Worm (Caenorhabditis elegans) whole organism, L4 larva: ENCODE results near the gene gpa-11.
A peak's percentile ranks its signal among the peaks of the same experiment; 100 is the strongest.

Experiments
- D1046.2 ChIP-seq: fragments of 200-800 bp; sonication (Bioruptor generic); IDR thresholded peaks from 2 replicates; pipeline ENCODE4 v1.3.6; 2022; ENCODE audit warnings: missing genetic modification characterization, missing compliant biosample characterization
- F10B5.3 ChIP-seq: sonication (generic microtip); optimal IDR thresholded peaks from 2 replicates; lab custom pipeline; 2016; ENCODE audit warnings: mild to moderate bottlenecking, missing genetic modification characterization, missing compliant biosample characterization
- F26F4.8 ChIP-seq: fragments of 200-800 bp; sonication (Bioruptor generic); conservative IDR thresholded peaks from 2 replicates; pipeline ENCODE4 v1.3.6; 2022; ENCODE audit warnings: missing genetic modification characterization, missing compliant biosample characterization
- F37D6.2 ChIP-seq: sonication (generic microtip); optimal IDR thresholded peaks from 2 replicates; lab custom pipeline; 2016; ENCODE audit warnings: mild to moderate bottlenecking, missing genetic modification characterization, missing compliant biosample characterization
- F49E8.2 ChIP-seq: sonication (generic microtip); optimal IDR thresholded peaks from 2 replicates; lab custom pipeline; 2016; ENCODE audit warnings: missing compliant biosample characterization, mild to moderate bottlenecking, missing genetic modification characterization, borderline replicate concordance
- Y48G9A.11 ChIP-seq: fragments of 200-800 bp; sonication (Bioruptor generic); IDR thresholded peaks from 2 replicates; pipeline ENCODE4 v1.3.6; 2022; ENCODE audit warnings: missing genetic modification reagents, missing genetic modification characterization, missing compliant biosample characterization
- ZK337.2 ChIP-seq: fragments of 200-800 bp; sonication (Bioruptor generic); IDR thresholded peaks from 2 replicates; pipeline ENCODE4 v1.3.6; 2022; ENCODE audit warnings: missing genetic modification reagents, missing genetic modification characterization, missing compliant biosample characterization
- aha-1 ChIP-seq: fragments of 150-350 bp; peaks from one replicate; lab custom pipeline; 2014; ENCODE audit warnings: missing biosample characterization, missing genetic modification characterization
- ama-1 ChIP-seq: fragments of 150-350 bp; optimal IDR thresholded peaks from 2 replicates; lab custom pipeline; 2014; ENCODE audit warnings: inconsistent platforms, mixed read lengths
- arid-1 ChIP-seq: fragments of 200-800 bp; sonication (Bioruptor generic); conservative IDR thresholded peaks from 2 replicates; pipeline ENCODE4 v1.3.6; 2022; ENCODE audit warnings: missing genetic modification reagents, missing genetic modification characterization, missing compliant biosample characterization
- attf-4 ChIP-seq: sonication (generic microtip); optimal IDR thresholded peaks from 3 replicates; lab custom pipeline; 2017; ENCODE audit warnings: missing biosample characterization, missing genetic modification characterization
- ceh-44 ChIP-seq: fragments of 200-800 bp; sonication (Bioruptor generic); IDR thresholded peaks from 2 replicates; pipeline ENCODE4 v1.3.6; 2022; ENCODE audit warnings: missing genetic modification reagents, missing genetic modification characterization, missing compliant biosample characterization
- ceh-62 ChIP-seq: sonication (generic microtip); optimal IDR thresholded peaks from 2 replicates; lab custom pipeline; 2017; ENCODE audit warnings: missing biosample characterization, missing genetic modification characterization
- cey-2 ChIP-seq: sonication (generic microtip); optimal IDR thresholded peaks from 3 replicates; lab custom pipeline; 2017; ENCODE audit warnings: missing genetic modification characterization, mild to moderate bottlenecking, missing compliant biosample characterization, antibody characterized with exemption, borderline replicate concordance; ENCODE audit not compliant: insufficient read depth
- ctbp-1 ChIP-seq: fragments of 200-800 bp; sonication (Bioruptor generic); IDR thresholded peaks from 2 replicates; pipeline ENCODE4 v1.3.6; 2022; ENCODE audit warnings: missing genetic modification reagents, missing genetic modification characterization, missing compliant biosample characterization
- daf-16 ChIP-seq, 3 experiments: sonication (generic microtip); optimal IDR thresholded peaks; 2 replicates each; lab custom pipeline; 2016 to 2017; ENCODE audit warnings: missing genetic modification characterization in 3 of 3, missing genetic modification reagents in 3 of 3, mild to moderate bottlenecking in 2 of 3, missing compliant biosample characterization in 2 of 3, missing biosample characterization in 1 of 3, moderate library complexity in 1 of 3
- daf-19 ChIP-seq: fragments of 200-800 bp; sonication (Bioruptor generic); conservative IDR thresholded peaks from 2 replicates; pipeline ENCODE4 v1.3.6; 2022; ENCODE audit warnings: missing genetic modification characterization, missing compliant biosample characterization
- daf-8 ChIP-seq: fragments of 200-800 bp; sonication (Bioruptor generic); IDR thresholded peaks from 2 replicates; pipeline ENCODE4 v1.3.6; 2022; ENCODE audit warnings: missing genetic modification characterization, missing compliant biosample characterization
- dmd-8 ChIP-seq: fragments of 200-800 bp; sonication (Bioruptor generic); IDR thresholded peaks from 2 replicates; pipeline ENCODE4 v1.3.6; 2022; ENCODE audit warnings: missing genetic modification characterization, missing compliant biosample characterization
- egl-43 ChIP-seq: fragments of 200-800 bp; sonication (Bioruptor generic); IDR thresholded peaks from 2 replicates; pipeline ENCODE4 v1.3.6; 2022; ENCODE audit warnings: missing genetic modification reagents, missing genetic modification characterization, missing compliant biosample characterization
- lin-1 ChIP-seq: fragments of 200-800 bp; sonication (Bioruptor generic); IDR thresholded peaks from 2 replicates; pipeline ENCODE4 v1.3.6; 2022; ENCODE audit warnings: missing genetic modification reagents, missing genetic modification characterization, missing compliant biosample characterization
- lin-13 ChIP-seq: fragments of 150-350 bp; optimal IDR thresholded peaks from 2 replicates; lab custom pipeline; 2014; ENCODE audit warnings: missing biosample characterization, missing genetic modification reagents, missing genetic modification characterization
- lin-15B ChIP-seq: fragments of 150-350 bp; sonication (generic microtip); optimal IDR thresholded peaks from 3 replicates; lab custom pipeline; 2014; ENCODE audit warnings: missing biosample characterization, missing genetic modification characterization
- lin-29 ChIP-seq: fragments of 200-800 bp; sonication (Bioruptor generic); IDR thresholded peaks from 2 replicates; pipeline ENCODE4 v1.3.6; 2022; ENCODE audit warnings: missing genetic modification reagents, missing genetic modification characterization, missing compliant biosample characterization
- lin-38 ChIP-seq: fragments of 200-800 bp; sonication (Bioruptor generic); IDR thresholded peaks from 2 replicates; pipeline ENCODE4 v1.3.6; 2022; ENCODE audit warnings: missing genetic modification reagents, missing genetic modification characterization, missing compliant biosample characterization
- lir-3 ChIP-seq: sonication (generic microtip); optimal IDR thresholded peaks from 2 replicates; lab custom pipeline; 2016; ENCODE audit warnings: mild to moderate bottlenecking, missing genetic modification characterization, missing compliant biosample characterization
- lsy-2 ChIP-seq, 2 experiments: fragments of 150-350 bp in 1 of 2; sonication (generic microtip) in 1 of 2; optimal IDR thresholded peaks; 2 replicates each; lab custom pipeline; 2014 to 2017; ENCODE audit warnings: missing biosample characterization in 2 of 2, missing genetic modification characterization in 2 of 2
- madf-5 ChIP-seq, 2 experiments: fragments of 200-800 bp; sonication (Bioruptor generic); IDR thresholded peaks; 2 replicates each; pipeline ENCODE4 v1.3.6; 2022; ENCODE audit warnings: missing compliant biosample characterization in 2 of 2, missing genetic modification characterization in 2 of 2
- mxl-3 ChIP-seq: fragments of 200-800 bp; sonication (Bioruptor generic); optimal IDR thresholded peaks from 2 replicates; lab custom pipeline; 2018; ENCODE audit warnings: mild to moderate bottlenecking, missing genetic modification characterization, missing compliant biosample characterization
- nhr-102 ChIP-seq: sonication (generic microtip); optimal IDR thresholded peaks from 2 replicates; lab custom pipeline; 2016; ENCODE audit warnings: mild to moderate bottlenecking, missing genetic modification characterization, moderate library complexity, missing compliant biosample characterization
- nhr-111 ChIP-seq: fragments of 200-800 bp; sonication (Bioruptor generic); optimal IDR thresholded peaks from 2 replicates; lab custom pipeline; 2018; ENCODE audit warnings: mild to moderate bottlenecking, missing genetic modification characterization, missing compliant biosample characterization
- pha-4 ChIP-seq, 2 experiments: fragments of 150-350 bp in 1 of 2; fragments of 200-800 bp in 1 of 2; sonication (Bioruptor generic) in 1 of 2; IDR thresholded peaks in 1 of 2; optimal IDR thresholded peaks in 1 of 2; 2 replicates each; pipeline versions ENCODE4 v1.3.6 to Lab custom; 2014 to 2022; ENCODE audit warnings: missing genetic modification characterization in 2 of 2, missing genetic modification reagents in 2 of 2, missing biosample characterization in 1 of 2, missing compliant biosample characterization in 1 of 2
- php-3 ChIP-seq: fragments of 200-800 bp; sonication (Bioruptor generic); IDR thresholded peaks from 2 replicates; pipeline ENCODE4 v1.3.6; 2022; ENCODE audit warnings: missing genetic modification reagents, missing genetic modification characterization, missing compliant biosample characterization
- sdz-12 ChIP-seq: fragments of 200-800 bp; sonication (Bioruptor generic); optimal IDR thresholded peaks from 2 replicates; lab custom pipeline; 2018; ENCODE audit warnings: mild to moderate bottlenecking, missing genetic modification characterization, missing compliant biosample characterization
- snpc-1.2 ChIP-seq: fragments of 200-800 bp; sonication (Bioruptor generic); IDR thresholded peaks from 2 replicates; pipeline ENCODE4 v1.3.6; 2022; ENCODE audit warnings: missing genetic modification reagents, missing genetic modification characterization, missing compliant biosample characterization
- unc-62 ChIP-seq, 3 experiments: fragments of 150-350 bp in 1 of 3; sonication (generic microtip); optimal IDR thresholded peaks in 2 of 3; peaks in 1 of 3; 1 replicate in 1 of 3; 2 replicates in 2 of 3; lab custom pipeline; 2014 to 2017; ENCODE audit warnings: missing biosample characterization in 3 of 3, missing genetic modification characterization in 3 of 3, missing genetic modification reagents in 3 of 3, missing genotype in 1 of 3
- zag-1 ChIP-seq: fragments of 150-350 bp; optimal IDR thresholded peaks from 2 replicates; lab custom pipeline; 2014; ENCODE audit warnings: missing biosample characterization, missing genetic modification characterization
- zfp-3 ChIP-seq: fragments of 200-800 bp; sonication (Bioruptor generic); conservative IDR thresholded peaks from 2 replicates; pipeline ENCODE4 v1.3.6; 2022; ENCODE audit warnings: missing genetic modification reagents, missing genetic modification characterization, missing compliant biosample characterization
- ztf-7 ChIP-seq: fragments of 150-350 bp; optimal IDR thresholded peaks from 2 replicates; lab custom pipeline; 2014; ENCODE audit warnings: missing biosample characterization, missing genetic modification characterization

Gene gpa-11

DNA sequence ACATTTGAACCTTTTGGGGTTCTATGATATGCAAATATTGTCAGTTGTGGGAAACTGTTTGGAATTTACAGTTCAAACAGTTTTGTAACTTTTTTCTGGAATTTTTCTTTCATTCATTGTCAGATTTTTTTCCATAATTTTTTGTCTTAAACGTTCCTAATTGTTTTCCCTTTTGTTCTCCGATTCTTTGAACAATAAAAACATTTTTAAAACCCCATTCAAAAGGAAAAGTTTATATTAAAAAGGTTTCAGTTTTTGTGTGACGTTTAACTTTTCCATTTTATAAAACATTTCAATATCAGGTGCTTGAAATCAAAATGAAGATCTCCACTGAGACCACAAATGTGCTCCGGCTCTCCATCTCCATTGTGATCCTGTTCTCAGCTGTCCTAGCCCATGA, 27.9 kb upstream of the gpa-11 start, which contains the start of gene F31D5.1:
TSS of gene F31D5.1 (plus strand) at position 301 of the 400 bp plus-strand sequence.
- TF ChIP-seq F26F4.8 (GFP tag; lab: Robert Waterston, UW) = no peak
- TF ChIP-seq zag-1 (tag; lab: Kevin White, UChicago) = no peak
- no peak for TF ChIP-seq ama-1 (lab: Kevin White, UChicago)
- TF ChIP-seq arid-1 (GFP tag; lab: Robert Waterston, UW) = no peak
- TF ChIP-seq D1046.2 (GFP tag; lab: Robert Waterston, UW) = no peak
- no peak for TF ChIP-seq ctbp-1 (GFP tag; lab: Robert Waterston, UW)
- TF ChIP-seq nhr-102 (tag; lab: Kevin White, UChicago) = no peak
- TF ChIP-seq ZK337.2 = no peak
- no peak for TF ChIP-seq ceh-44 (GFP tag; lab: Robert Waterston, UW)
- no peak for TF ChIP-seq cey-2 (tag; lab: Kevin White, UChicago)
- TF ChIP-seq sdz-12 (GFP tag; lab: Kevin White, UChicago) = no peak
- TF ChIP-seq nhr-111 (GFP tag; lab: Kevin White, UChicago) = no peak
- TF ChIP-seq madf-5 (GFP tag; IDR thresholded peaks at IDR 0.05; lab: Robert Waterston, UW) = no peak
- no peak for TF ChIP-seq Y48G9A.11 (GFP tag; lab: Robert Waterston, UW)

- TF ChIP-seq F49E8.2 (tag; lab: Kevin White, UChicago) (peak; percentile 59), lin-15B (no peak)
- TF ChIP-seq, all 104 proteins: peak for 1
These were observed 24.5 kb upstream of the gpa-11 start for ce11 chrII:4222469-4222868.

- TF ChIP-seq mxl-3 (GFP tag; lab: Kevin White, UChicago) (no peak), aha-1 (tag; lab: Kevin White, UChicago) (peak; percentile 77), lin-29 (no peak), unc-62 (GFP tag; optimal IDR thresholded peaks at IDR 0.05 in 1 of 2; lab: Kevin White, UChicago) (peak in 1 of 2 experiments; percentile 92), unc-62 (tag; optimal IDR thresholded peaks at IDR 0.05; lab: Kevin White, UChicago) (no peak)
These were observed 24.0 kb upstream of the gpa-11 start, which contains the start of gene C16A11.5 for ce11 chrII:4222983-4223382. C16A11.5 (plus strand) TSS chrII:4223305.

DNA sequence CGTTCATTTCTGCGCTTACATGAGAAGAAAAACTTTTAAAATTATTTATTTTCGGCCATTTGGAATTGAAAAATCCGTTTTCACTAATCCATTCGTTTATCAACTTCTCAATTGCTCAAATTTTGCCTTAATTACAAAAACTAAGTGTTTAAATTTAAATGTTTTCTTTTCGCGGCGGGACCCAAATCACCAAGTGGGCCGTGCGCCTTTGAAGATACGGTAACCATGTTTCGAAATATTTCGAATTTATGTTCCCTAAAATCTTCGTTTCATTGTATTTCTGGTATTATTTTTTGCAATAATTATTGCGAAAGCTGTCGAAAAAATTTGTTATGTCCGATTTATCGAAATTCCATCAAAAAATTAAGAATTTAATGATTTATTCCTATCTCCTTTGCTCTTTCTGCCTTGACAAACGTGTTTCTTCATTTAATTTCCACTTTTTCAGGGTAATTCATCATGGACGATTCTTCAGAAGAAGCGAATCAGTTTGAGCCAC, 20.4 kb upstream of the gpa-11 start, which contains the start of gene C16A11.4:
TSS of gene C16A11.4 (plus strand) at position 449 of the 499 bp plus-strand sequence.
- TF ChIP-seq F10B5.3 (tag; lab: Kevin White, UChicago) (no peak), daf-16 (GFP tag; optimal IDR thresholded peaks at IDR 0.05; lab: Kevin White, UChicago) (no peak), daf-16 (tag; optimal IDR thresholded peaks at IDR 0.05; lab: Kevin White, UChicago) (no peak), lin-38 (peak; percentile 28), lir-3 (tag; lab: Kevin White, UChicago) (no peak), zfp-3 (GFP tag; lab: Robert Waterston, UW) (no peak), daf-8 (GFP tag; lab: Robert Waterston, UW) (no peak), ceh-62 (no peak)

ce11 chrII:4228112-4228770, 18.8 kb upstream of the gpa-11 start:
- no peak for TF ChIP-seq attf-4
- peak; percentile 36; the same call in 1 of the 2 replicates for TF ChIP-seq php-3 (GFP tag; lab: Robert Waterston, UW)
- peak; percentile 81 for TF ChIP-seq egl-43
- TF ChIP-seq pha-4 (GFP tag; IDR thresholded peaks at IDR 0.05; lab: Robert Waterston, UW) = peak; percentile 53
- no peak for TF ChIP-seq pha-4 (tag; optimal IDR thresholded peaks at IDR 0.05; lab: Kevin White, UChicago)
- no peak for TF ChIP-seq daf-19
- peak in 1 of 2 experiments; percentile 89 for TF ChIP-seq unc-62 (GFP tag; optimal IDR thresholded peaks at IDR 0.05 in 1 of 2; lab: Kevin White, UChicago)
- TF ChIP-seq unc-62 (tag; optimal IDR thresholded peaks at IDR 0.05; lab: Kevin White, UChicago) = no peak
- TF ChIP-seq F26F4.8 (GFP tag; lab: Robert Waterston, UW) = peak; percentile 66; the same call in 1 of the 2 replicates
- TF ChIP-seq Y48G9A.11 (GFP tag; lab: Robert Waterston, UW) = peak; percentile 29; the same call in 1 of the 2 replicates
- TF ChIP-seq lin-1 = 0 out of 2 replicates have a peak, but pooled peaks have one; percentile 21
- TF ChIP-seq aha-1 (tag; lab: Kevin White, UChicago) = peak; percentile 71
- no peak for TF ChIP-seq F37D6.2
- TF ChIP-seq lin-13 (GFP tag; lab: Kevin White, UChicago) = no peak
- TF ChIP-seq dmd-8 (GFP tag; lab: Robert Waterston, UW) = 0 out of 2 replicates have a peak, but pooled peaks have one; percentile 28
- no peak for TF ChIP-seq lsy-2 (tag; optimal IDR thresholded peaks at IDR 0.05; lab: Kevin White, UChicago)
- no peak for TF ChIP-seq ztf-7 (tag; lab: Kevin White, UChicago)
- TF ChIP-seq arid-1 (GFP tag; lab: Robert Waterston, UW) = peak; percentile 63
- TF ChIP-seq snpc-1.2 (GFP tag; lab: Robert Waterston, UW) = peak; percentile 53; the same call in 1 of the 2 replicates
